Fruit fly (Drosophila melanogaster) whole organism, embryonic: ENCODE results near the gene CG14036.
A peak's percentile ranks its signal among the peaks of the same experiment; 100 is the strongest.

Experiments used
- Adf1 ChIP-seq: fragments of 200-800 bp; sonication (Bioruptor generic); IDR thresholded peaks from 2 replicates; pipeline ENCODE4 v1.3.6; 2022; ENCODE audit warnings: missing biosample characterization, missing genetic modification characterization
- Atf6 ChIP-seq: fragments of 200-800 bp; sonication (Bioruptor generic); IDR thresholded peaks from 2 replicates; pipeline ENCODE4 v1.3.6; 2022; ENCODE audit warnings: missing biosample characterization, missing genetic modification characterization
- Awh ChIP-seq: fragments of 200-800 bp; sonication (Bioruptor generic); IDR thresholded peaks from 2 replicates; pipeline ENCODE4, ENCODE4 v1.3.6; 2022; ENCODE audit warnings: missing biosample characterization, missing genetic modification characterization
- CG10321 ChIP-seq: fragments of 200-800 bp; sonication (Bioruptor generic); IDR thresholded peaks from 2 replicates; pipeline ENCODE4 v1.3.6; 2022; ENCODE audit warnings: missing biosample characterization, missing genetic modification characterization
- CG10366 ChIP-seq: fragments of 200-800 bp; sonication (Bioruptor generic); IDR thresholded peaks from 2 replicates; pipeline ENCODE4 v1.3.6; 2022; ENCODE audit warnings: missing biosample characterization, missing genetic modification characterization
- CG10979 ChIP-seq: fragments of 200-800 bp; sonication (Bioruptor generic); optimal IDR thresholded peaks from 2 replicates; lab custom pipeline; 2018; ENCODE audit warnings: missing biosample characterization, mild to moderate bottlenecking, missing genetic modification characterization, moderate library complexity
- CG11398 ChIP-seq: fragments of 200-800 bp; sonication (Bioruptor generic); optimal IDR thresholded peaks from 2 replicates; lab custom pipeline; 2016; ENCODE audit warnings: missing biosample characterization, missing genetic modification characterization
- CG11560 ChIP-seq: fragments of 200-800 bp; sonication (Bioruptor generic); IDR thresholded peaks from 3 replicates; pipeline ENCODE4 v1.3.6; 2022; ENCODE audit warnings: missing biosample characterization, missing genetic modification characterization
- CG12071 ChIP-seq: fragments of 200-800 bp; sonication (Bioruptor generic); optimal IDR thresholded peaks from 3 replicates; lab custom pipeline; 2018; ENCODE audit warnings: missing biosample characterization, mild to moderate bottlenecking, missing genetic modification characterization
- CG13296 ChIP-seq: fragments of 200-800 bp; sonication (Bioruptor generic); optimal IDR thresholded peaks from 3 replicates; lab custom pipeline; 2018; ENCODE audit warnings: missing biosample characterization, mild to moderate bottlenecking, missing genetic modification characterization
- CG13624 ChIP-seq: fragments of 200-800 bp; sonication (Bioruptor generic); optimal IDR thresholded peaks from 2 replicates; lab custom pipeline; 2016; ENCODE audit warnings: missing biosample characterization, missing genetic modification characterization
- CG17385 ChIP-seq: fragments of 200-800 bp; sonication (Bioruptor generic); optimal IDR thresholded peaks from 3 replicates; lab custom pipeline; 2018; ENCODE audit warnings: missing biosample characterization, mild to moderate bottlenecking, missing genetic modification characterization
- CG3281 ChIP-seq: fragments of 200-800 bp; sonication (Bioruptor generic); optimal IDR thresholded peaks from 3 replicates; lab custom pipeline; 2017; ENCODE audit warnings: missing biosample characterization, mild to moderate bottlenecking, missing genetic modification characterization
- CG33557 ChIP-seq: fragments of 200-800 bp; sonication (Bioruptor generic); optimal IDR thresholded peaks from 2 replicates; lab custom pipeline; 2019; ENCODE audit warnings: missing biosample characterization, mild to moderate bottlenecking, missing genetic modification characterization, moderate library complexity
- CG3995 ChIP-seq: fragments of 200-800 bp; sonication (Bioruptor generic); optimal IDR thresholded peaks from 3 replicates; lab custom pipeline; 2016; ENCODE audit warnings: missing biosample characterization, missing genetic modification characterization
- CG42726 ChIP-seq: fragments of 200-800 bp; sonication (Bioruptor generic); IDR thresholded peaks from 2 replicates; pipeline ENCODE4 v1.3.6; 2022; ENCODE audit warnings: missing biosample characterization, missing genetic modification characterization; ENCODE audit not compliant: partially characterized antibody
- CG6254 ChIP-seq: fragments of 200-800 bp; sonication (Bioruptor generic); optimal IDR thresholded peaks from 3 replicates; lab custom pipeline; 2017; ENCODE audit warnings: mild to moderate bottlenecking, missing biosample characterization, missing genetic modification reagents, missing genetic modification characterization
- CG6791 ChIP-seq: fragments of 200-800 bp; sonication (Bioruptor generic); IDR thresholded peaks from 3 replicates; pipeline ENCODE4 v1.3.6; 2022; ENCODE audit warnings: missing biosample characterization, missing genetic modification characterization; ENCODE audit not compliant: partially characterized antibody
- CG8359 ChIP-seq: fragments of 200-800 bp; sonication (Bioruptor generic); optimal IDR thresholded peaks from 2 replicates; lab custom pipeline; 2017; ENCODE audit warnings: missing biosample characterization, mild to moderate bottlenecking, missing genetic modification characterization, borderline replicate concordance
- CG8765 ChIP-seq: fragments of 200-800 bp; sonication (Bioruptor generic); IDR thresholded peaks from 2 replicates; pipeline ENCODE4 v1.3.6; 2022; ENCODE audit warnings: missing biosample characterization, missing genetic modification characterization
- CG9609 ChIP-seq: fragments of 200-800 bp; sonication (Bioruptor generic); optimal IDR thresholded peaks from 3 replicates; lab custom pipeline; 2016; ENCODE audit warnings: missing biosample characterization, missing genetic modification characterization
- Camta ChIP-seq: fragments of 200-800 bp; sonication (Bioruptor generic); optimal IDR thresholded peaks from 2 replicates; lab custom pipeline; 2016; ENCODE audit warnings: missing biosample characterization, missing genetic modification characterization
- Dll ChIP-seq: fragments of 200-800 bp; sonication (Bioruptor generic); IDR thresholded peaks from 4 replicates; pipeline ENCODE4 v1.3.6; 2022; ENCODE audit warnings: missing biosample characterization, missing genetic modification characterization; ENCODE audit not compliant: partially characterized antibody
- Ets97D ChIP-seq: fragments of 200-800 bp; sonication (Bioruptor generic); optimal IDR thresholded peaks from 3 replicates; lab custom pipeline; 2016; ENCODE audit warnings: missing biosample characterization, missing genetic modification characterization
- Fer2 ChIP-seq: fragments of 200-800 bp; sonication (Bioruptor generic); optimal IDR thresholded peaks from 2 replicates; lab custom pipeline; 2018; ENCODE audit warnings: missing biosample characterization, mild to moderate bottlenecking, missing genetic modification characterization, moderate library complexity
- HHEX ChIP-seq: fragments of 200-800 bp; sonication (Bioruptor generic); optimal IDR thresholded peaks from 3 replicates; lab custom pipeline; 2017; ENCODE audit warnings: missing biosample characterization, mild to moderate bottlenecking, missing genetic modification characterization, missing genetic modification reagents
- HLH4C ChIP-seq: fragments of 200-800 bp; sonication (Bioruptor generic); IDR thresholded peaks from 3 replicates; pipeline ENCODE4 v1.3.6; 2022; ENCODE audit warnings: missing biosample characterization, missing genetic modification characterization; ENCODE audit not compliant: partially characterized antibody
- Hmx ChIP-seq: fragments of 200-800 bp; sonication (Bioruptor generic); optimal IDR thresholded peaks from 2 replicates; lab custom pipeline; 2016; ENCODE audit warnings: missing biosample characterization, missing genetic modification characterization
- Hr3 ChIP-seq: fragments of 200-800 bp; sonication (Bioruptor generic); optimal IDR thresholded peaks from 3 replicates; lab custom pipeline; 2016; ENCODE audit warnings: missing biosample characterization, missing genetic modification characterization
- Hr51 ChIP-seq, 2 experiments: fragments of 200-800 bp; sonication (Bioruptor generic); optimal IDR thresholded peaks; 2 replicates in 1 of 2; 3 replicates in 1 of 2; lab custom pipeline; 2016 to 2018; ENCODE audit warnings: missing biosample characterization in 2 of 2, missing genetic modification characterization in 2 of 2, mild to moderate bottlenecking in 1 of 2, moderate library complexity in 1 of 2
- NK7.1 ChIP-seq: fragments of 200-800 bp; sonication (Bioruptor generic); optimal IDR thresholded peaks from 3 replicates; lab custom pipeline; 2016; ENCODE audit warnings: missing biosample characterization, missing genetic modification characterization
- Nf-YC ChIP-seq: fragments of 200-800 bp; optimal IDR thresholded peaks from 3 replicates; lab custom pipeline; 2019; ENCODE audit warnings: missing biosample characterization, mild to moderate bottlenecking, missing genetic modification characterization, moderate library complexity
- Side ChIP-seq: fragments of 200-800 bp; sonication (Bioruptor generic); optimal IDR thresholded peaks from 2 replicates; lab custom pipeline; 2016; ENCODE audit warnings: missing biosample characterization, missing genetic modification characterization
- Sry-β ChIP-seq: fragments of 200-800 bp; sonication (Bioruptor generic); optimal IDR thresholded peaks from 2 replicates; lab custom pipeline; 2018; ENCODE audit warnings: missing biosample characterization, mild to moderate bottlenecking, missing genetic modification characterization, moderate library complexity
- Xbp1 ChIP-seq: fragments of 200-800 bp; sonication (Bioruptor generic); optimal IDR thresholded peaks from 3 replicates; lab custom pipeline; 2016; ENCODE audit warnings: missing biosample characterization, mild to moderate bottlenecking, missing genetic modification characterization
- ase ChIP-seq: fragments of 200-800 bp; sonication (Bioruptor generic); IDR thresholded peaks from 3 replicates; pipeline ENCODE4 v1.3.6; 2022; ENCODE audit warnings: missing biosample characterization, missing genetic modification characterization
- cwo ChIP-seq: fragments of 200-800 bp; sonication (Bioruptor generic); optimal IDR thresholded peaks from 3 replicates; lab custom pipeline; 2017; ENCODE audit warnings: missing biosample characterization, missing genetic modification characterization, mild to moderate bottlenecking, moderate library complexity, missing genetic modification reagents
- dm ChIP-seq: fragments of 200-800 bp; sonication (Bioruptor generic); optimal IDR thresholded peaks from 3 replicates; lab custom pipeline; 2016; ENCODE audit warnings: missing biosample characterization, missing genetic modification characterization
- exex ChIP-seq: fragments of 200-800 bp; sonication (Bioruptor generic); optimal IDR thresholded peaks from 4 replicates; lab custom pipeline; 2018; ENCODE audit warnings: missing biosample characterization, mild to moderate bottlenecking, missing genetic modification characterization, moderate library complexity
- grau ChIP-seq: fragments of 200-800 bp; optimal IDR thresholded peaks from 3 replicates; lab custom pipeline; 2019; ENCODE audit warnings: missing biosample characterization, mild to moderate bottlenecking, missing genetic modification characterization, moderate library complexity
- kay ChIP-seq: fragments of 200-800 bp; sonication (Bioruptor generic); optimal IDR thresholded peaks from 2 replicates; lab custom pipeline; 2016; ENCODE audit warnings: missing biosample characterization, missing genetic modification characterization
- knrl ChIP-seq: fragments of 200-800 bp; sonication (Bioruptor generic); IDR thresholded peaks from 3 replicates; pipeline ENCODE4 v1.3.6; 2022; ENCODE audit warnings: missing biosample characterization, missing genetic modification characterization; ENCODE audit not compliant: partially characterized antibody
- lab ChIP-seq: fragments of 200-800 bp; sonication (Bioruptor generic); optimal IDR thresholded peaks from 3 replicates; lab custom pipeline; 2017; ENCODE audit warnings: missing biosample characterization, missing genetic modification characterization, mild to moderate bottlenecking, moderate library complexity, missing genetic modification reagents
- prd ChIP-seq, 3 experiments: fragments of >200 bp in 2 of 3; fragments of 200-800 bp in 1 of 3; sonication (Bioruptor generic) in 1 of 3; optimal IDR thresholded peaks in 2 of 3; IDR thresholded peaks in 1 of 3; 2 replicates in 2 of 3; 3 replicates in 1 of 3; pipeline versions ENCODE4 v1.3.6 to Lab custom; 2017 to 2022; ENCODE audit warnings: missing biosample characterization in 1 of 3, missing genetic modification characterization in 1 of 3
- sr ChIP-seq: fragments of 200-800 bp; sonication (Bioruptor generic); IDR thresholded peaks from 3 replicates; pipeline ENCODE4 v1.3.6; 2022; ENCODE audit warnings: missing biosample characterization, missing genetic modification characterization
- tio ChIP-seq: fragments of 200-800 bp; sonication (Bioruptor generic); optimal IDR thresholded peaks from 2 replicates; lab custom pipeline; 2017; ENCODE audit warnings: missing biosample characterization, missing genetic modification characterization, inconsistent platforms
- trem ChIP-seq: fragments of 200-800 bp; optimal IDR thresholded peaks from 3 replicates; lab custom pipeline; 2019; ENCODE audit warnings: missing biosample characterization, mild to moderate bottlenecking, missing genetic modification characterization, moderate library complexity
- vvl ChIP-seq: fragments of 200-800 bp; sonication (Bioruptor generic); IDR thresholded peaks from 2 replicates; pipeline ENCODE4 v1.3.6; 2022; ENCODE audit warnings: missing biosample characterization, missing genetic modification characterization

The CG14036 gene

DNA sequence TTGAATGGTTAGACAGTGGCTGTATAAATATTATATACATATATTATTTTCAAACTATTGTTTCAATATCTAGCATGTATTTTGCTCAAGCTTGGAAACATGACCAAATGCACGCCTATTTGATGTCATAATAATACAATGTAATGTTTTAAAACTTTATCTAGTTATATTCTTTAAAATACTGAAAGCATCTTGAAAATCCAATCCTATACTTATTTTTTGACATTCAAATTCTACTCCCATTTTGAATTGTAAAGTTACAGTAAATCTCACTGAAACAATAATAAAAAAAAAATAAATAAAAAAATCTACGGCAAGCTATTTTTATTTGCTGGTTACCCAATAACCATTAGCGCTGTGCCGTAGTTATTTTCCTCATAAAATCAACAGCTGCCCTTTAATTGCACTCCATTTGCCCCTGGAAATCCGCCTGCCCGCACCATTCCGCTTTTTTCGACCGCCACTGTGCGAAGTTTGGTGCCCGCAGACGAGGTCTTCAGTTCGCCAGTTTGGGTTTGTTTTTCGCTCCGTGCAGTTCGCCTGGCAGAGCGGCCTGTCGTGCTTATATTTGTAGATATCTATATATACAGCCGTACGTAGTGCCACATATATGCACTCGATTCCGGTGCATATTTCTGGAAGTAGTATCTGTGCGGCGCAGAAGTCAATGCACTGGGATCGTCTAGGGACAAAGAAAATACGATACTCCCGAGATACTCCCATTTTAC is 9.8 kb downstream of the CG14036 start (continued):
- TF ChIP-seq CG6254 (peak; percentile 30), HLH4C (no peak), Ets97D (GFP tag; lab: Kevin White, UChicago) (no peak), vvl (GFP tag; lab: Robert Waterston, UW) (peak; percentile 27; the same call in 1 of the 2 replicates), CG33557 (no peak), NK7.1 (GFP tag; lab: Kevin White, UChicago) (no peak), prd (optimal IDR thresholded peaks at IDR 0.05; lab: Kevin White, UChicago) (no peak), prd (GFP tag; IDR thresholded peaks at IDR 0.05; lab: Robert Waterston, UW) (peak; percentile 61; the same call in 1 of the 3 replicates), Hr3 (GFP tag; lab: Kevin White, UChicago) (peak; percentile 41), CG3281 (GFP tag; lab: Kevin White, UChicago) (peak; percentile 68), grau (peak; percentile 57), CG42726 (GFP tag; lab: Robert Waterston, UW) (no peak), CG10366 (GFP tag; lab: Robert Waterston, UW) (peak; percentile 47), Fer2 (no peak), cwo (GFP tag; lab: Kevin White, UChicago) (peak; percentile 53), CG13624 (GFP tag; lab: Kevin White, UChicago) (peak; percentile 45), CG9609 (peak; percentile 5), CG13296 (GFP tag; lab: Kevin White, UChicago) (peak; percentile 43), Sry-β (GFP tag; lab: Kevin White, UChicago) (no peak), Hr51 (GFP tag; optimal IDR thresholded peaks at IDR 0.05; lab: Kevin White, UChicago) (peak; percentile 7 to 73), Camta (GFP tag; lab: Kevin White, UChicago) (peak; percentile 35), tio (GFP tag; lab: Kevin White, UChicago) (peak; percentile 24), CG10979 (tag; lab: Kevin White, UChicago) (peak; percentile 54), Xbp1 (GFP tag; lab: Kevin White, UChicago) (peak; percentile 47), exex (no peak), Dll (GFP tag; lab: Robert Waterston, UW) (no peak), Adf1 (GFP tag; lab: Robert Waterston, UW) (no peak), ase (GFP tag; lab: Robert Waterston, UW) (peak; percentile 54; the same call in 2 of the 3 replicates), CG12071 (GFP tag; lab: Kevin White, UChicago) (no peak), knrl (no peak; the same call in 2 of the 3 replicates), Hmx (no peak), Nf-YC (peak; percentile 43), CG11398 (GFP tag; lab: Kevin White, UChicago) (no peak), sr (GFP tag; lab: Robert Waterston, UW) (peak; percentile 40; the same call in 1 of the 3 replicates), CG6791 (GFP tag; lab: Robert Waterston, UW) (no peak), CG17385 (GFP tag; lab: Kevin White, UChicago) (peak; percentile 53), kay (GFP tag; lab: Kevin White, UChicago) (no peak), CG11560 (tag; lab: Robert Waterston, UW) (no peak), CG10321 (GFP tag; lab: Robert Waterston, UW) (0 out of 2 replicates have a peak, but pooled peaks have one; percentile 35), Atf6 (GFP tag; lab: Robert Waterston, UW) (peak; percentile 61; the same call in 1 of the 2 replicates), Side (peak; percentile 7), CG3995 (GFP tag; lab: Kevin White, UChicago) (no peak), dm (no peak), CG8765 (GFP tag; lab: Robert Waterston, UW) (no peak), CG8359 (peak; percentile 52), trem (peak; percentile 11), lab (GFP tag; lab: Kevin White, UChicago) (peak; percentile 67), HHEX (peak; percentile 69), Awh (GFP tag; lab: Robert Waterston, UW) (peak; percentile 65)
